Fruit fly (Drosophila melanogaster) whole organism, embryonic: ENCODE results near the gene holn1.
A peak's percentile ranks its signal among the peaks of the same experiment; 100 is the strongest.

Source experiments
- CG10462 ChIP-seq: fragments of 200-800 bp; sonication (Bioruptor generic); optimal IDR thresholded peaks from 2 replicates; lab custom pipeline; 2016; ENCODE audit warnings: missing biosample characterization, missing genetic modification characterization
- CG11093 ChIP-seq: fragments of 200-800 bp; sonication (Bioruptor generic); IDR thresholded peaks from 3 replicates; pipeline ENCODE4 v1.3.6; 2022; ENCODE audit warnings: missing biosample characterization, missing genetic modification characterization
- CG11560 ChIP-seq: fragments of 200-800 bp; sonication (Bioruptor generic); IDR thresholded peaks from 3 replicates; pipeline ENCODE4 v1.3.6; 2022; ENCODE audit warnings: missing biosample characterization, missing genetic modification characterization
- CG12391 ChIP-seq: fragments of 200-800 bp; sonication (Bioruptor generic); optimal IDR thresholded peaks from 3 replicates; lab custom pipeline; 2018; ENCODE audit warnings: missing biosample characterization, mild to moderate bottlenecking, missing genetic modification characterization, moderate library complexity
- CG1647 ChIP-seq: fragments of 200-800 bp; sonication (Bioruptor generic); optimal IDR thresholded peaks from 3 replicates; lab custom pipeline; 2016; ENCODE audit warnings: missing biosample characterization, missing genetic modification characterization
- CG17361 ChIP-seq: fragments of 200-800 bp; sonication (Bioruptor generic); IDR thresholded peaks from 3 replicates; pipeline ENCODE4 v1.3.6; 2022; ENCODE audit warnings: missing biosample characterization, missing genetic modification characterization
- CG17568 ChIP-seq: fragments of 200-800 bp; sonication (Bioruptor generic); optimal IDR thresholded peaks from 2 replicates; lab custom pipeline; 2018; ENCODE audit warnings: missing biosample characterization, mild to moderate bottlenecking, missing genetic modification characterization, moderate library complexity
- CG18262 ChIP-seq: fragments of 200-800 bp; optimal IDR thresholded peaks from 3 replicates; lab custom pipeline; 2019; ENCODE audit warnings: missing biosample characterization, mild to moderate bottlenecking, missing genetic modification characterization, moderate library complexity
- CG2199 ChIP-seq: fragments of 200-800 bp; sonication (Bioruptor generic); IDR thresholded peaks from 3 replicates; pipeline ENCODE4 v1.3.6; 2022; ENCODE audit warnings: missing biosample characterization, missing genetic modification characterization
- CG31441 ChIP-seq: fragments of 200-800 bp; sonication (Bioruptor generic); IDR thresholded peaks from 2 replicates; pipeline ENCODE4 v1.3.6; 2022; ENCODE audit warnings: missing biosample characterization, missing genetic modification characterization
- CG34224 ChIP-seq: fragments of 200-800 bp; sonication (Bioruptor generic); IDR thresholded peaks from 3 replicates; pipeline ENCODE4 v1.3.6; 2022; ENCODE audit warnings: missing biosample characterization, missing genetic modification characterization; ENCODE audit not compliant: partially characterized antibody
- CG5245 ChIP-seq: fragments of 200-800 bp; sonication (Bioruptor generic); optimal IDR thresholded peaks from 3 replicates; lab custom pipeline; 2016; ENCODE audit warnings: missing biosample characterization, missing genetic modification characterization
- CG5953 ChIP-seq: fragments of 200-800 bp; sonication (Bioruptor generic); IDR thresholded peaks from 2 replicates; pipeline ENCODE4 v1.3.6; 2022; ENCODE audit warnings: missing biosample characterization, missing genetic modification characterization
- CG6791 ChIP-seq: fragments of 200-800 bp; sonication (Bioruptor generic); IDR thresholded peaks from 3 replicates; pipeline ENCODE4 v1.3.6; 2022; ENCODE audit warnings: missing biosample characterization, missing genetic modification characterization; ENCODE audit not compliant: partially characterized antibody
- CG8290 ChIP-seq, 3 experiments: fragments of 200-800 bp; sonication (Bioruptor generic); optimal IDR thresholded peaks; 2 replicates each; lab custom pipeline; 2016 to 2019; ENCODE audit warnings: missing biosample characterization in 3 of 3, missing genetic modification characterization in 3 of 3, mild to moderate bottlenecking in 2 of 3, moderate library complexity in 1 of 3
- D19A ChIP-seq: fragments of 200-800 bp; optimal IDR thresholded peaks from 3 replicates; lab custom pipeline; 2019; ENCODE audit warnings: missing biosample characterization, mild to moderate bottlenecking, missing genetic modification characterization, moderate library complexity
- Dp ChIP-seq: fragments of 200-800 bp; sonication (Bioruptor generic); optimal IDR thresholded peaks from 2 replicates; lab custom pipeline; 2018; ENCODE audit warnings: missing biosample characterization, mild to moderate bottlenecking, missing genetic modification characterization, moderate library complexity
- ERR ChIP-seq: fragments of 200-800 bp; sonication (Bioruptor generic); optimal IDR thresholded peaks from 2 replicates; lab custom pipeline; 2016; ENCODE audit warnings: missing biosample characterization, missing genetic modification characterization
- Elba2 ChIP-seq: fragments of 200-800 bp; sonication (Bioruptor generic); optimal IDR thresholded peaks from 3 replicates; lab custom pipeline; 2016; ENCODE audit warnings: missing biosample characterization, missing genetic modification characterization
- Ets65A ChIP-seq: fragments of 200-800 bp; sonication (Bioruptor generic); peaks from one replicate; lab custom pipeline; 2016; ENCODE audit warnings: missing biosample characterization, missing genetic modification characterization
- HLH54F ChIP-seq: fragments of 200-800 bp; sonication (Bioruptor generic); optimal IDR thresholded peaks from 3 replicates; lab custom pipeline; 2016; ENCODE audit warnings: missing biosample characterization, missing genetic modification characterization
- Hr3 ChIP-seq: fragments of 200-800 bp; sonication (Bioruptor generic); optimal IDR thresholded peaks from 3 replicates; lab custom pipeline; 2016; ENCODE audit warnings: missing biosample characterization, missing genetic modification characterization
- Jarid2 ChIP-seq: fragments of 200-800 bp; sonication (Bioruptor generic); optimal IDR thresholded peaks from 3 replicates; lab custom pipeline; 2017; ENCODE audit warnings: mild to moderate bottlenecking, missing biosample characterization, missing genetic modification reagents, missing genetic modification characterization
- Med ChIP-seq: fragments of 200-800 bp; sonication (Bioruptor generic); peaks from one replicate; lab custom pipeline; 2016; ENCODE audit warnings: missing biosample characterization, missing genetic modification characterization, mild to moderate bottlenecking, inconsistent platforms, moderate library complexity
- Nf-YA ChIP-seq: fragments of 200-800 bp; sonication (Bioruptor generic); IDR thresholded peaks from 2 replicates; pipeline ENCODE4 v1.3.6; 2022; ENCODE audit warnings: missing biosample characterization, missing genetic modification characterization
- Nf-YC ChIP-seq: fragments of 200-800 bp; optimal IDR thresholded peaks from 3 replicates; lab custom pipeline; 2019; ENCODE audit warnings: missing biosample characterization, mild to moderate bottlenecking, missing genetic modification characterization, moderate library complexity
- Rx ChIP-seq: fragments of 200-800 bp; sonication (Bioruptor generic); IDR thresholded peaks from 2 replicates; pipeline ENCODE4 v1.3.6; 2022; ENCODE audit warnings: missing biosample characterization, missing genetic modification characterization
- abd-A ChIP-seq: fragments of 200-800 bp; sonication (Bioruptor generic); optimal IDR thresholded peaks from 3 replicates; lab custom pipeline; 2019; ENCODE audit warnings: missing biosample characterization, mild to moderate bottlenecking, missing genetic modification characterization, moderate library complexity
- ap ChIP-seq: fragments of 200-800 bp; sonication (Bioruptor generic); IDR thresholded peaks from 2 replicates; pipeline ENCODE4 v1.3.6; 2022; ENCODE audit warnings: missing biosample characterization, missing genetic modification characterization
- ash1 ChIP-seq: fragments of 200-800 bp; sonication (Bioruptor generic); optimal IDR thresholded peaks from 2 replicates; lab custom pipeline; 2018; ENCODE audit warnings: missing biosample characterization, mild to moderate bottlenecking, missing genetic modification characterization
- bbx ChIP-seq: fragments of 200-800 bp; sonication (Bioruptor generic); IDR thresholded peaks from 2 replicates; pipeline ENCODE4 v1.3.6; 2022; ENCODE audit warnings: missing biosample characterization, missing genetic modification characterization; ENCODE audit not compliant: partially characterized antibody
- cas ChIP-seq: fragments of 200-800 bp; sonication (Bioruptor generic); IDR thresholded peaks from 2 replicates; pipeline ENCODE4 v1.3.6; 2022; ENCODE audit warnings: missing biosample characterization, missing genetic modification characterization
- caup ChIP-seq: fragments of 200-800 bp; sonication (Bioruptor generic); optimal IDR thresholded peaks from 3 replicates; lab custom pipeline; 2017; ENCODE audit warnings: missing biosample characterization, mild to moderate bottlenecking, missing genetic modification characterization, moderate library complexity; ENCODE audit not compliant: severe bottlenecking
- ci ChIP-seq: fragments of 200-800 bp; sonication (Bioruptor generic); IDR thresholded peaks from 3 replicates; pipeline ENCODE4 v1.3.6; 2022; ENCODE audit warnings: missing biosample characterization, missing genetic modification characterization
- fd64A ChIP-seq: fragments of 200-800 bp; sonication (Bioruptor generic); optimal IDR thresholded peaks from 3 replicates; lab custom pipeline; 2018; ENCODE audit warnings: missing biosample characterization, mild to moderate bottlenecking, missing genetic modification characterization
- gfzf ChIP-seq: fragments of 200-800 bp; sonication (Bioruptor generic); optimal IDR thresholded peaks from 2 replicates; lab custom pipeline; 2016; ENCODE audit warnings: missing biosample characterization, mild to moderate bottlenecking, missing genetic modification characterization, moderate library complexity
- gro ChIP-seq: fragments of 200-800 bp; sonication (Bioruptor generic); optimal IDR thresholded peaks from 2 replicates; lab custom pipeline; 2016; ENCODE audit warnings: missing biosample characterization, missing genetic modification characterization
- h ChIP-seq: fragments of >200 bp; optimal IDR thresholded peaks from 2 replicates; lab custom pipeline; 2017
- inv ChIP-seq: fragments of 200-800 bp; sonication (Bioruptor generic); IDR thresholded peaks from 2 replicates; pipeline ENCODE4 v1.3.6; 2022; ENCODE audit warnings: missing biosample characterization, missing genetic modification characterization; ENCODE audit not compliant: partially characterized antibody
- jumu ChIP-seq: fragments of 200-800 bp; sonication (Bioruptor generic); optimal IDR thresholded peaks from 3 replicates; lab custom pipeline; 2016; ENCODE audit warnings: missing biosample characterization, missing genetic modification characterization
- nom ChIP-seq: fragments of 200-800 bp; sonication (Bioruptor generic); optimal IDR thresholded peaks from 2 replicates; lab custom pipeline; 2017; ENCODE audit warnings: missing biosample characterization, missing genetic modification characterization, mild to moderate bottlenecking, moderate library complexity, missing genetic modification reagents
- phol ChIP-seq: fragments of 200-800 bp; sonication (Bioruptor generic); optimal IDR thresholded peaks from 3 replicates; lab custom pipeline; 2018; ENCODE audit warnings: missing biosample characterization, mild to moderate bottlenecking, missing genetic modification characterization, moderate library complexity
- prd ChIP-seq, 3 experiments: fragments of >200 bp in 2 of 3; fragments of 200-800 bp in 1 of 3; sonication (Bioruptor generic) in 1 of 3; optimal IDR thresholded peaks in 2 of 3; IDR thresholded peaks in 1 of 3; 2 replicates in 2 of 3; 3 replicates in 1 of 3; pipeline versions ENCODE4 v1.3.6 to Lab custom; 2017 to 2022; ENCODE audit warnings: missing biosample characterization in 1 of 3, missing genetic modification characterization in 1 of 3
- pzg ChIP-seq: fragments of 200-800 bp; sonication (Bioruptor generic); optimal IDR thresholded peaks from 3 replicates; lab custom pipeline; 2018; ENCODE audit warnings: missing biosample characterization, mild to moderate bottlenecking, missing genetic modification characterization, moderate library complexity
- stwl ChIP-seq: fragments of 200-800 bp; sonication (Bioruptor generic); optimal IDR thresholded peaks from 3 replicates; lab custom pipeline; 2018; ENCODE audit warnings: missing biosample characterization, mild to moderate bottlenecking, missing genetic modification characterization, moderate library complexity
- tio ChIP-seq: fragments of 200-800 bp; sonication (Bioruptor generic); optimal IDR thresholded peaks from 2 replicates; lab custom pipeline; 2017; ENCODE audit warnings: missing biosample characterization, missing genetic modification characterization, inconsistent platforms
- trem ChIP-seq: fragments of 200-800 bp; optimal IDR thresholded peaks from 3 replicates; lab custom pipeline; 2019; ENCODE audit warnings: missing biosample characterization, mild to moderate bottlenecking, missing genetic modification characterization, moderate library complexity
- vvl ChIP-seq: fragments of 200-800 bp; sonication (Bioruptor generic); IDR thresholded peaks from 2 replicates; pipeline ENCODE4 v1.3.6; 2022; ENCODE audit warnings: missing biosample characterization, missing genetic modification characterization
- zen ChIP-seq: fragments of 200-800 bp; sonication (Bioruptor generic); optimal IDR thresholded peaks from 3 replicates; lab custom pipeline; 2018; ENCODE audit warnings: missing biosample characterization, mild to moderate bottlenecking, missing genetic modification characterization, moderate library complexity
- zfh2 ChIP-seq: fragments of 200-800 bp; sonication (Bioruptor generic); optimal IDR thresholded peaks from 2 replicates; lab custom pipeline; 2016; ENCODE audit warnings: missing biosample characterization, missing genetic modification characterization

The holn1 gene

DNA sequence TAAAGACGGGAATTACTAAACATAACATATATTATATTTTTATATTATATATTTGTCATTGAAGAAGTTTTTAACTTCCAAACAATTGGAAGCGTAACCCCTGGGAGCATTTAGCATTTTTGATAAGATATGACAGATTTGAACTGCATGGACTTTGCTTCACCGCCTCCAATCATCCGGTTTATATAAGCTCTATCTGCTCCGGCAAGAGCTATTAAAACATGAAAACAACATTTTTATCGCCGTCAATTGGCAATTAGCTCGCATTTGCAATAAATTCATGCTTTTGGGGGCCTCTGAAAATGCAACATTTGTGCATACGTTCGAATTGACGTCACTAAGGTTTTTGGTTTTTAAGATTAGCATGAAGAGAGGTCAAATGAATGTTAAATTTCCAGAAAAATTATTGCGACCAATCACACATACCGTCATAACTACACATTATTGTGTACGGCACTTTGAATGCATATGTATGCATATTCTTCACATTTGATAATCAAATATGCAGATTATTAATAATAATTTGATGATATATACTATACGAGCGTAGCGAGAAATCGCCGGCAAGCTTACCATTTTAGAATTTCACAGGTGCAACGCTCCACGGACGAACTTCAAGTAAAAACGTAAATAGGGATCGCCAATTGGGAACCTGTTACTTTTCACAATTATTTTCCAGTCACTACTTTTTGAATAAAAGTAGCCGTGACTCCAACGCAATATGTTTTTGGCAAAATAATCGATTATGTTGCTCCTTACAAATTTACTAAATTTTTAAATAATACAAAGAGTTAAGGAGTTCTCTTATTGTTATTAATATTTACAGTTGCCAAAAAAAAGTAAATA, 39.9 kb upstream of the holn1 start, which contains the start of gene Mdh1 (continued):
- TF ChIP-seq CG17361 (GFP tag; lab: Robert Waterston, UW) (no peak), vvl (peak; percentile 7; the same call in 1 of the 2 replicates), CG1647 (GFP tag; lab: Kevin White, UChicago) (no peak), ap (no peak), stwl (tag; lab: Kevin White, UChicago) (peak; percentile 11), CG12391 (tag; lab: Kevin White, UChicago) (peak; percentile 40), Jarid2 (no peak), gro (GFP tag; lab: Kevin White, UChicago) (no peak), ash1 (GFP tag; lab: Kevin White, UChicago) (no peak), h (lab: Kevin White, UChicago) (no peak), Nf-YA (GFP tag; lab: Robert Waterston, UW) (no peak), prd (optimal IDR thresholded peaks at IDR 0.05; lab: Kevin White, UChicago) (no peak), prd (GFP tag; IDR thresholded peaks at IDR 0.05; lab: Robert Waterston, UW) (no peak), caup (GFP tag; lab: Kevin White, UChicago) (no peak), Elba2 (GFP tag; lab: Kevin White, UChicago) (peak; percentile 92), zfh2 (no peak), pzg (GFP tag; lab: Kevin White, UChicago) (peak; percentile 35), gfzf (no peak), tio (GFP tag; lab: Kevin White, UChicago) (no peak), Nf-YC (peak; percentile 29), CG17568 (no peak), CG2199 (GFP tag; lab: Robert Waterston, UW) (no peak), HLH54F (GFP tag; lab: Kevin White, UChicago) (no peak), bbx (GFP tag; lab: Robert Waterston, UW) (peak; percentile 34; the same call in 1 of the 2 replicates), Ets65A (GFP tag; lab: Kevin White, UChicago) (no peak), Dp (GFP tag; lab: Kevin White, UChicago) (peak; percentile 1), CG11093 (GFP tag; lab: Robert Waterston, UW) (no peak), Rx (GFP tag; lab: Robert Waterston, UW) (no peak), jumu (no peak), fd64A (GFP tag; lab: Kevin White, UChicago) (no peak), cas (GFP tag; lab: Robert Waterston, UW) (no peak), CG5245 (no peak), nom (GFP tag; lab: Kevin White, UChicago) (peak; percentile 52), CG10462 (GFP tag; lab: Kevin White, UChicago) (no peak), CG31441 (peak; percentile 97), abd-A (tag; lab: Kevin White, UChicago) (no peak), D19A (tag; lab: Kevin White, UChicago) (no peak), ci (GFP tag; lab: Robert Waterston, UW) (no peak)
- TF ChIP-seq, all 482 proteins: peak for 34

dm6 chr2L:10396488-10396824, 39.3 kb upstream of the holn1 start, which contains the start of gene Cnot4:
TSS of gene Cnot4 (plus strand) at chr2L:10396716.
- TF ChIP-seq CG34224 (GFP tag; lab: Robert Waterston, UW) (no peak), phol (tag; lab: Kevin White, UChicago) (peak; percentile 23), ERR (GFP tag; lab: Kevin White, UChicago) (no peak), Med (GFP tag; lab: Kevin White, UChicago) (no peak), inv (GFP tag; lab: Robert Waterston, UW) (0 out of 2 replicates have a peak, but pooled peaks have one; percentile 30), CG6791 (GFP tag; lab: Robert Waterston, UW) (0 out of 3 replicates have a peak, but pooled peaks have one; percentile 31), CG11560 (tag; lab: Robert Waterston, UW) (peak; percentile 97), CG5953 (no peak), zen (peak; percentile 16), trem (peak; percentile 38), Hr3 (GFP tag; lab: Kevin White, UChicago) (peak; percentile 25), CG18262 (tag; lab: Kevin White, UChicago) (peak; percentile 30), CG8290 (GFP tag; optimal IDR thresholded peaks at IDR 0.05; lab: Kevin White, UChicago) (peak; percentile 10), CG8290 (tag; optimal IDR thresholded peaks at IDR 0.05; lab: Kevin White, UChicago) (no peak)
